Worm (Caenorhabditis elegans): Measurements from ENCODE around the gene C16D2.3.

The C16D2.3 gene

ce11 chrII:9128132-9128531, 9.8 kb upstream of the C16D2.3 start:
- no peak for TF ChIP-seq unc-62 (GFP tag; optimal IDR thresholded peaks at IDR 0.05)
- peak; percentile 91 for TF ChIP-seq elt-3 (tag; optimal IDR thresholded peaks at IDR 0.05)
- TF ChIP-seq nhr-237 (tag; optimal IDR thresholded peaks at IDR 0.05): peak; percentile 58
- TF ChIP-seq elt-1 (tag; optimal IDR thresholded peaks at IDR 0.05; ENCODE audit: borderline replicate concordance, insufficient read depth): peak; percentile 10
- TF ChIP-seq cnd-1 (tag; optimal IDR thresholded peaks at IDR 0.05): no peak

- TF ChIP-seq ces-1 (GFP tag; optimal IDR thresholded peaks at IDR 0.05): no peak
- TF ChIP-seq nhr-76 (tag; optimal IDR thresholded peaks at IDR 0.05): no peak
- no peak for TF ChIP-seq zip-8 (tag; optimal IDR thresholded peaks at IDR 0.05)
- TF ChIP-seq ham-2 (GFP tag; optimal IDR thresholded peaks at IDR 0.05): no peak
- TF ChIP-seq ztf-11 (tag; optimal IDR thresholded peaks at IDR 0.05): no peak
- no peak for TF ChIP-seq drap-1 (GFP tag; optimal IDR thresholded peaks at IDR 0.05)
- no peak for TF ChIP-seq ceh-39 (tag; optimal IDR thresholded peaks at IDR 0.05)
- no peak for TF ChIP-seq unc-62 (GFP tag; optimal IDR thresholded peaks at IDR 0.05)
- TF ChIP-seq pha-4 (tag; optimal IDR thresholded peaks at IDR 0.05): no peak
- TF ChIP-seq nhr-2 (tag; optimal IDR thresholded peaks at IDR 0.05): no peak
- no peak for TF ChIP-seq sem-2 (GFP tag; optimal IDR thresholded peaks at IDR 0.05)
- no peak for TF ChIP-seq lsy-2 (tag; optimal IDR thresholded peaks at IDR 0.05)
- no peak for TF ChIP-seq blmp-1 (tag; optimal IDR thresholded peaks at IDR 0.05)
- TF ChIP-seq nhr-12 (tag; optimal IDR thresholded peaks at IDR 0.05): no peak
- no peak for TF ChIP-seq elt-3 (tag; optimal IDR thresholded peaks at IDR 0.05)
- TF ChIP-seq lin-13 (tag; optimal IDR thresholded peaks at IDR 0.05): no peak
- no peak for TF ChIP-seq bed-3 (GFP tag; optimal IDR thresholded peaks at IDR 0.05)
- TF ChIP-seq tbx-8 (GFP tag; optimal IDR thresholded peaks at IDR 0.05): no peak
These were observed 7.6 kb upstream of the C16D2.3 start for ce11 chrII:9130339-9130738.

- TF ChIP-seq nhr-2 (tag; optimal IDR thresholded peaks at IDR 0.05): no peak
- no peak for TF ChIP-seq drap-1 (GFP tag; optimal IDR thresholded peaks at IDR 0.05)
- TF ChIP-seq nhr-237 (tag; optimal IDR thresholded peaks at IDR 0.05): no peak
- TF ChIP-seq mls-2 (tag; optimal IDR thresholded peaks at IDR 0.05): no peak
- no peak for TF ChIP-seq sem-2 (GFP tag; optimal IDR thresholded peaks at IDR 0.05)
- no peak for TF ChIP-seq ztf-11 (tag; optimal IDR thresholded peaks at IDR 0.05)
- no peak for TF ChIP-seq M03D4.4 (tag; optimal IDR thresholded peaks at IDR 0.05)
- TF ChIP-seq elt-3 (tag; optimal IDR thresholded peaks at IDR 0.05): no peak
- no peak for TF ChIP-seq ceh-39 (tag; optimal IDR thresholded peaks at IDR 0.05)
- no peak for TF ChIP-seq zip-8 (tag; optimal IDR thresholded peaks at IDR 0.05)
- TF ChIP-seq lsy-2 (tag; optimal IDR thresholded peaks at IDR 0.05): no peak
- TF ChIP-seq sptf-1 (tag; optimal IDR thresholded peaks at IDR 0.05): no peak
- no peak for TF ChIP-seq elt-1 (tag; optimal IDR thresholded peaks at IDR 0.05; ENCODE audit: borderline replicate concordance, insufficient read depth)
- no peak for TF ChIP-seq flh-1 (GFP tag; optimal IDR thresholded peaks at IDR 0.05)
These were observed 6.5 kb upstream of the C16D2.3 start, which contains the start of gene C16D2.1 for ce11 chrII:9131363-9131762. C16D2.1 (plus strand) TSS chrII:9131663.

- TF ChIP-seq ztf-11 (tag; optimal IDR thresholded peaks at IDR 0.05) (no peak), drap-1 (GFP tag; optimal IDR thresholded peaks at IDR 0.05) (no peak), mep-1 (tag; optimal IDR thresholded peaks at IDR 0.05) (no peak), sptf-1 (tag; optimal IDR thresholded peaks at IDR 0.05) (no peak), nhr-237 (tag; optimal IDR thresholded peaks at IDR 0.05) (no peak), tbx-8 (GFP tag; optimal IDR thresholded peaks at IDR 0.05) (no peak), ces-1 (GFP tag; optimal IDR thresholded peaks at IDR 0.05) (no peak)
These were observed 5.6 kb upstream of the C16D2.3 start for ce11 chrII:9132338-9132737.

- TF ChIP-seq lin-32 (GFP tag; optimal IDR thresholded peaks at IDR 0.05): no peak
- no peak for TF ChIP-seq nhr-28 (tag; optimal IDR thresholded peaks at IDR 0.05)
- TF ChIP-seq unc-39 (tag; optimal IDR thresholded peaks at IDR 0.05): no peak
These were observed 2.0 kb upstream of the C16D2.3 start, which contains the start of gene nlp-78 for ce11 chrII:9135878-9136277. nlp-78 (plus strand) TSS chrII:9136178.

ce11 chrII:9139172-9139700, 1.3 kb downstream of the C16D2.3 start, which contains the start of gene Y9C2UA.1:
Y9C2UA.1 (plus strand) TSS chrII:9139650.
- TF ChIP-seq mls-2 (tag; optimal IDR thresholded peaks at IDR 0.05): no peak
- no peak for TF ChIP-seq ceh-39 (tag; optimal IDR thresholded peaks at IDR 0.05)
- TF ChIP-seq blmp-1 (tag; optimal IDR thresholded peaks at IDR 0.05): no peak
- no peak for TF ChIP-seq ces-1 (GFP tag; optimal IDR thresholded peaks at IDR 0.05)
- no peak for TF ChIP-seq ztf-11 (tag; optimal IDR thresholded peaks at IDR 0.05)
- no peak for TF ChIP-seq ceh-83 (GFP tag; optimal IDR thresholded peaks at IDR 0.05)
- no peak for TF ChIP-seq unc-39 (tag; optimal IDR thresholded peaks at IDR 0.05)
- TF ChIP-seq lin-13 (tag; optimal IDR thresholded peaks at IDR 0.05): no peak
- no peak for TF ChIP-seq lin-32 (GFP tag; optimal IDR thresholded peaks at IDR 0.05)
- no peak for TF ChIP-seq nhr-76 (tag; optimal IDR thresholded peaks at IDR 0.05)
- TF ChIP-seq ham-2 (GFP tag; optimal IDR thresholded peaks at IDR 0.05): no peak
- no peak for TF ChIP-seq cnd-1 (tag; optimal IDR thresholded peaks at IDR 0.05)
- TF ChIP-seq mab-5 (tag; optimal IDR thresholded peaks at IDR 0.05): no peak

Data from whole organism, mixed stage, embryonic.